Fruit fly (Drosophila melanogaster) whole organism, pupa: ENCODE data around the gene CG33772.

Source experiments
- CG10348 ChIP-seq: fragments of 200-800 bp; sonication (Bioruptor generic); IDR thresholded peaks from 2 replicates; pipeline ENCODE4 v1.3.6; 2022; ENCODE audit warnings: missing biosample characterization, missing genetic modification characterization
- CG15710 ChIP-seq: fragments of 200-800 bp; sonication (Bioruptor generic); optimal IDR thresholded peaks from 2 replicates; lab custom pipeline; 2018; ENCODE audit warnings: missing biosample characterization, mild to moderate bottlenecking, missing genetic modification characterization, moderate library complexity
- CG17806 ChIP-seq: fragments of 200-800 bp; sonication (Bioruptor generic); optimal IDR thresholded peaks from 2 replicates; lab custom pipeline; 2018; ENCODE audit warnings: missing biosample characterization, mild to moderate bottlenecking, missing genetic modification characterization, moderate library complexity
- CG32121 ChIP-seq: fragments of 200-800 bp; sonication (Bioruptor generic); IDR thresholded peaks from 2 replicates; pipeline ENCODE4 v1.3.6; 2022; ENCODE audit warnings: missing biosample characterization, missing genetic modification characterization
- CG34367 ChIP-seq: fragments of 200-800 bp; sonication (Bioruptor generic); optimal IDR thresholded peaks from 2 replicates; lab custom pipeline; 2018; ENCODE audit warnings: missing biosample characterization, mild to moderate bottlenecking, missing genetic modification characterization
- CG4496 ChIP-seq: fragments of 200-800 bp; sonication (Bioruptor generic); IDR thresholded peaks from 3 replicates; pipeline ENCODE4 v1.3.6; 2022; ENCODE audit warnings: missing biosample characterization, missing genetic modification characterization
- CG8159 ChIP-seq: fragments of 200-800 bp; sonication (Bioruptor generic); optimal IDR thresholded peaks from 3 replicates; lab custom pipeline; 2018; ENCODE audit warnings: missing biosample characterization, mild to moderate bottlenecking, missing genetic modification characterization, moderate library complexity
- CG8301 ChIP-seq: fragments of 200-800 bp; sonication (Bioruptor generic); optimal IDR thresholded peaks from 2 replicates; lab custom pipeline; 2018; ENCODE audit warnings: missing biosample characterization, mild to moderate bottlenecking, missing genetic modification characterization
- CG9948 ChIP-seq: fragments of 200-800 bp; sonication (Bioruptor generic); optimal IDR thresholded peaks from 2 replicates; lab custom pipeline; 2018; ENCODE audit warnings: missing biosample characterization, mild to moderate bottlenecking, missing genetic modification characterization, moderate library complexity
- D1 ChIP-seq: fragments of 200-800 bp; sonication (Bioruptor generic); optimal IDR thresholded peaks from 2 replicates; lab custom pipeline; 2018; ENCODE audit warnings: missing biosample characterization, mild to moderate bottlenecking, missing genetic modification characterization, moderate library complexity
- EcR ChIP-seq: fragments of 200-800 bp; sonication (Bioruptor generic); optimal IDR thresholded peaks from 3 replicates; lab custom pipeline; 2019; ENCODE audit warnings: missing biosample characterization, missing genetic modification characterization, mild to moderate bottlenecking, moderate library complexity, missing genetic modification reagents
- Pif1A ChIP-seq: fragments of 200-800 bp; sonication (Bioruptor generic); optimal IDR thresholded peaks from 3 replicates; lab custom pipeline; 2016; ENCODE audit warnings: missing biosample characterization, missing genetic modification characterization
- Pif1B ChIP-seq: fragments of 200-800 bp; sonication (Bioruptor generic); optimal IDR thresholded peaks from 3 replicates; lab custom pipeline; 2016; ENCODE audit warnings: missing biosample characterization, missing genetic modification characterization
- Snoo ChIP-seq: fragments of 200-800 bp; sonication (Bioruptor generic); optimal IDR thresholded peaks from 3 replicates; lab custom pipeline; 2017; ENCODE audit warnings: missing biosample characterization, mild to moderate bottlenecking, missing genetic modification characterization, inconsistent platforms
- gl ChIP-seq: fragments of 200-800 bp; sonication (Bioruptor generic); optimal IDR thresholded peaks from 2 replicates; lab custom pipeline; 2018; ENCODE audit warnings: missing biosample characterization, mild to moderate bottlenecking, missing genetic modification characterization
- rn ChIP-seq: fragments of 200-800 bp; sonication (Bioruptor generic); IDR thresholded peaks from 2 replicates; pipeline ENCODE4 v1.3.6; 2022; ENCODE audit warnings: missing biosample characterization, missing genetic modification characterization

Gene CG33772

DNA sequence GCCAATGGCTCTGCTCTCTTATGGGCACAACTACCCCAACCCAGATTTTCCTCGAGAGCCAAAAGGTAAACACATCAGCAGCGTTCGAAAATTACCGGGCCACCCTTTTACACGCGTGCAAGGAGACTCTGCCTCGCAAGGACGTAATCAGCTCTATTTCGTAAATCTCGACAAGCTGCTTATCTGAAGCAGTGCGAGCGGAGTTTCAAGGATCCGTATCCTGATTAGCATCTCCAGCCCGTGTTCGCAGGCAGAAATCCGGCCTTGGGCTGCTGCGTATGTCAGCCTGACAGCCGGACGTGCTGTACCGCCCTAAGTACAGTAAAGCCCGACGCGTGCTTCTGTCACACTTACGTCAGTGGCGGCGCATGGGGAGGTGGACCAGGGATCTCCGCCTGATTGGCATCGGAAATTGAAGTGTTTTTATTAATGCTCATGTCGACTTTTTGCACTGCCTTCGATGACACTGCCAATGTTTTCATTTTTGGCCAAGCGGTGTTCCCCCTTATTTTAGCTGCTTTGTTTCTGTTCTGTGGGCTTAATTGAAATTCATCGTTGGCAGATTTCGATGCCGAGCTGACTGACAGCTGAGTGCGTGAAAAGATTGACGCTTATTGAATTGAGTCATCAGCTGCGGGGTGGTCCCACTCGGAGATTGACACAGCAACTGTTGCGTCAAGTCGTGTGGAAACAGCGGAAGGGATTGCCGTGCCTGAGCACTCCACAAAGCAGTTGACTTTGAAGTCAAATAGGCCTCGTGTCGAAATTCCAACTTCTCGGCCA is 46.5 kb downstream of the CG33772 start, which contains the start of gene ND-B14.5AL:
Gene ND-B14.5AL (plus strand): TSS at position 733 of the 783 bp plus-strand sequence.
- no peak for TF ChIP-seq gl (tag; lab: Kevin White, UChicago)
- no peak for TF ChIP-seq Pif1B (GFP tag; lab: Kevin White, UChicago)
- no peak for TF ChIP-seq CG9948 (tag; lab: Kevin White, UChicago)
- no peak for TF ChIP-seq CG10348 (GFP tag; lab: Robert Waterston, UW)
- no peak for TF ChIP-seq CG4496
- no peak for TF ChIP-seq CG8301 (tag; lab: Kevin White, UChicago)
- TF ChIP-seq CG8159 (tag; lab: Kevin White, UChicago), result no peak
- TF ChIP-seq D1 (tag; lab: Kevin White, UChicago), result no peak
- no peak for TF ChIP-seq CG32121 (GFP tag; lab: Robert Waterston, UW)
- TF ChIP-seq rn (GFP tag; lab: Robert Waterston, UW), result no peak
- no peak for TF ChIP-seq Snoo
- TF ChIP-seq Pif1A, result no peak
- TF ChIP-seq CG34367 (tag; lab: Kevin White, UChicago), result no peak
- no peak for TF ChIP-seq CG17806 (tag; lab: Kevin White, UChicago)
- no peak for TF ChIP-seq CG15710 (tag; lab: Kevin White, UChicago)
- TF ChIP-seq EcR, result no peak
